Worm (Caenorhabditis elegans) whole organism, L3 larva: Measurements from ENCODE around the gene srh-62.

Source experiments
- aly-2 ChIP-seq: fragments of 150-350 bp; optimal IDR thresholded peaks from 2 replicates; lab custom pipeline; 2014; ENCODE audit warnings: missing biosample characterization, missing genetic modification characterization
- ceh-28 ChIP-seq: fragments of 150-350 bp; optimal IDR thresholded peaks from 2 replicates; lab custom pipeline; 2014; ENCODE audit warnings: missing biosample characterization, missing genetic modification reagents, missing genetic modification characterization
- ceh-82 ChIP-seq: fragments of 150-350 bp; optimal IDR thresholded peaks from 2 replicates; lab custom pipeline; 2014; ENCODE audit warnings: missing biosample characterization, missing genetic modification characterization
- ceh-9 ChIP-seq: sonication (generic microtip); optimal IDR thresholded peaks from 2 replicates; lab custom pipeline; 2018; ENCODE audit warnings: missing biosample characterization, missing genetic modification characterization
- daf-12 ChIP-seq: fragments of 150-350 bp; optimal IDR thresholded peaks from 2 replicates; lab custom pipeline; 2014; ENCODE audit warnings: missing biosample characterization, missing genetic modification reagents, missing genetic modification characterization
- egl-5 ChIP-seq: fragments of 150-350 bp; optimal IDR thresholded peaks from 2 replicates; lab custom pipeline; 2017; ENCODE audit warnings: missing biosample characterization, missing genetic modification reagents, missing genetic modification characterization, inconsistent platforms
- elt-1 ChIP-seq: fragments of 150-350 bp; optimal IDR thresholded peaks from 2 replicates; lab custom pipeline; 2014; ENCODE audit warnings: missing biosample characterization, missing genetic modification characterization
- elt-2 ChIP-seq: sonication (generic microtip); optimal IDR thresholded peaks from 2 replicates; lab custom pipeline; 2016; ENCODE audit warnings: missing genetic modification reagents, mild to moderate bottlenecking, missing genetic modification characterization, missing compliant biosample characterization
- elt-3 ChIP-seq, 3 experiments: fragments of 150-350 bp in 1 of 3; sonication (generic microtip) in 2 of 3; optimal IDR thresholded peaks; 2 replicates in 2 of 3; 4 replicates in 1 of 3; lab custom pipeline; 2014 to 2017; ENCODE audit warnings: missing biosample characterization in 3 of 3, missing genetic modification characterization in 3 of 3
- eor-1 ChIP-seq, 2 experiments: fragments of 150-350 bp; optimal IDR thresholded peaks; 2 replicates each; lab custom pipeline; 2014 to 2018; ENCODE audit warnings: missing biosample characterization in 2 of 2, missing genetic modification characterization in 2 of 2
- fkh-10 ChIP-seq: sonication (generic microtip); optimal IDR thresholded peaks from 2 replicates; lab custom pipeline; 2017; ENCODE audit warnings: missing biosample characterization, missing genetic modification reagents, missing genetic modification characterization
- fos-1 ChIP-seq: fragments of 150-350 bp; optimal IDR thresholded peaks from 2 replicates; lab custom pipeline; 2014; ENCODE audit warnings: missing biosample characterization, missing genetic modification characterization
- jun-1 ChIP-seq: fragments of 150-350 bp; optimal IDR thresholded peaks from 2 replicates; lab custom pipeline; 2014; ENCODE audit warnings: missing biosample characterization, missing genetic modification reagents, missing genetic modification characterization
- lin-15B ChIP-seq: fragments of 150-350 bp; optimal IDR thresholded peaks from 2 replicates; lab custom pipeline; 2014; ENCODE audit warnings: missing biosample characterization, missing genetic modification characterization
- lin-39 ChIP-seq: fragments of 150-350 bp; optimal IDR thresholded peaks from 2 replicates; lab custom pipeline; 2018; ENCODE audit warnings: missing biosample characterization, missing genetic modification reagents, missing genetic modification characterization
- lsy-12 ChIP-seq: sonication (generic microtip); optimal IDR thresholded peaks from 2 replicates; lab custom pipeline; 2016; ENCODE audit warnings: mild to moderate bottlenecking, missing genetic modification characterization, missing compliant biosample characterization
- mml-1 ChIP-seq: fragments of 150-350 bp; sonication (generic microtip); optimal IDR thresholded peaks from 3 replicates; lab custom pipeline; 2014; ENCODE audit warnings: missing biosample characterization, missing genetic modification characterization
- nfya-1 ChIP-seq: sonication (generic microtip); optimal IDR thresholded peaks from 2 replicates; lab custom pipeline; 2017; ENCODE audit warnings: missing genetic modification characterization, mild to moderate bottlenecking, missing compliant biosample characterization, antibody characterized with exemption, moderate library complexity; ENCODE audit not compliant: insufficient read depth
- nhr-11 ChIP-seq: fragments of 150-350 bp; optimal IDR thresholded peaks from 2 replicates; lab custom pipeline; 2014; ENCODE audit warnings: missing biosample characterization, missing genetic modification characterization
- nhr-12 ChIP-seq: fragments of 150-350 bp; optimal IDR thresholded peaks from 2 replicates; lab custom pipeline; 2014; ENCODE audit warnings: missing biosample characterization, missing genetic modification characterization
- nhr-23 ChIP-seq: fragments of 150-350 bp; optimal IDR thresholded peaks from 2 replicates; lab custom pipeline; 2014; ENCODE audit warnings: missing biosample characterization, missing genetic modification reagents, missing genetic modification characterization
- nhr-237 ChIP-seq: fragments of 150-350 bp; optimal IDR thresholded peaks from 2 replicates; lab custom pipeline; 2014; ENCODE audit warnings: missing biosample characterization, missing genetic modification characterization
- nhr-28 ChIP-seq: fragments of 150-350 bp; optimal IDR thresholded peaks from 2 replicates; lab custom pipeline; 2014; ENCODE audit warnings: missing biosample characterization, missing genetic modification characterization
- nhr-43 ChIP-seq: sonication (generic microtip); optimal IDR thresholded peaks from 2 replicates; lab custom pipeline; 2016; ENCODE audit warnings: mild to moderate bottlenecking, missing genetic modification characterization, missing compliant biosample characterization; ENCODE audit not compliant: poor library complexity, severe bottlenecking
- nhr-67 ChIP-seq: fragments of 150-350 bp; optimal IDR thresholded peaks from 2 replicates; lab custom pipeline; 2014; ENCODE audit warnings: missing biosample characterization, missing genetic modification characterization
- nhr-76 ChIP-seq: fragments of 150-350 bp; sonication (generic microtip); optimal IDR thresholded peaks from 5 replicates; lab custom pipeline; 2014; ENCODE audit warnings: missing biosample characterization, missing genetic modification characterization
- nhr-77 ChIP-seq: fragments of 150-350 bp; optimal IDR thresholded peaks from 2 replicates; lab custom pipeline; 2014; ENCODE audit warnings: missing biosample characterization, missing genetic modification characterization
- pqm-1 ChIP-seq: fragments of 150-350 bp; optimal IDR thresholded peaks from 2 replicates; lab custom pipeline; 2017; ENCODE audit warnings: missing biosample characterization, missing genetic modification characterization, inconsistent platforms
- sea-2 ChIP-seq: fragments of 150-350 bp; sonication (generic microtip); optimal IDR thresholded peaks from 4 replicates; lab custom pipeline; 2014; ENCODE audit warnings: missing biosample characterization, missing genetic modification reagents, missing genetic modification characterization
- skn-1 ChIP-seq: fragments of 150-350 bp; optimal IDR thresholded peaks from 2 replicates; lab custom pipeline; 2014; ENCODE audit warnings: missing biosample characterization, missing genetic modification characterization
- snpc-4 ChIP-seq: fragments of 150-350 bp; optimal IDR thresholded peaks from 2 replicates; lab custom pipeline; 2014; ENCODE audit warnings: missing biosample characterization, missing genetic modification characterization
- unc-39 ChIP-seq: sonication (generic microtip); optimal IDR thresholded peaks from 4 replicates; lab custom pipeline; 2017; ENCODE audit warnings: missing biosample characterization, missing genetic modification characterization
- unc-62 ChIP-seq: fragments of 150-350 bp; sonication (generic microtip); optimal IDR thresholded peaks from 4 replicates; lab custom pipeline; 2014; ENCODE audit warnings: missing biosample characterization, missing genetic modification reagents, missing genetic modification characterization
- ztf-11 ChIP-seq: fragments of 150-350 bp; optimal IDR thresholded peaks from 2 replicates; lab custom pipeline; 2014; ENCODE audit warnings: missing biosample characterization, missing genetic modification characterization
- ztf-4 ChIP-seq: fragments of 150-350 bp; optimal IDR thresholded peaks from 2 replicates; lab custom pipeline; 2014; ENCODE audit warnings: missing biosample characterization, missing genetic modification characterization

srh-62 gene

ce11 chrV:404210-404669, 1.3 kb upstream of the srh-62 start, which contains the start of gene nhr-252:
TSS of gene nhr-252 (plus strand) at chrV:404619.
- TF ChIP-seq nhr-237 (no peak), elt-1 (no peak), elt-3 (tag; optimal IDR thresholded peaks at IDR 0.05; lab: Kevin White, UChicago) (no peak), lin-39 (tag; lab: Kevin White, UChicago) (no peak), nhr-67 (tag; lab: Kevin White, UChicago) (no peak), nhr-43 (tag; lab: Kevin White, UChicago) (no peak), ceh-28 (tag; lab: Kevin White, UChicago) (no peak), snpc-4 (tag; lab: Kevin White, UChicago) (no peak), ztf-4 (tag; lab: Kevin White, UChicago) (no peak), nhr-12 (tag; lab: Kevin White, UChicago) (no peak), nfya-1 (tag; lab: Kevin White, UChicago) (no peak), nhr-23 (tag; lab: Kevin White, UChicago) (no peak), lsy-12 (tag; lab: Kevin White, UChicago) (no peak), nhr-77 (tag; lab: Kevin White, UChicago) (no peak), skn-1 (tag; lab: Kevin White, UChicago) (no peak), pqm-1 (tag; lab: Kevin White, UChicago) (no peak), ceh-9 (tag; lab: Kevin White, UChicago) (no peak), unc-62 (no peak)

- TF ChIP-seq mml-1 = no peak
- no peak for TF ChIP-seq nhr-23 (tag; lab: Kevin White, UChicago)
- TF ChIP-seq nhr-43 (tag; lab: Kevin White, UChicago) = no peak
- TF ChIP-seq elt-1 = no peak
- no peak for TF ChIP-seq snpc-4 (tag; lab: Kevin White, UChicago)
- TF ChIP-seq unc-62 = no peak
- no peak for TF ChIP-seq nhr-76 (tag; lab: Kevin White, UChicago)
- no peak for TF ChIP-seq unc-39 (tag; lab: Kevin White, UChicago)
- TF ChIP-seq nhr-237 = no peak
- no peak for TF ChIP-seq ztf-11 (tag; lab: Kevin White, UChicago)
- TF ChIP-seq fos-1 (tag; lab: Kevin White, UChicago) = no peak
Measured at ce11 chrV:399721-400120, 3.2 kb downstream of the srh-62 start, which contains the start of gene scl-27. TSS of gene scl-27 (plus strand) at chrV:400021.

- TF ChIP-seq egl-5 (tag; lab: Kevin White, UChicago) (no peak), lin-39 (tag; lab: Kevin White, UChicago) (no peak), aly-2 (tag; lab: Kevin White, UChicago) (no peak), nhr-77 (tag; lab: Kevin White, UChicago) (no peak), nhr-11 (tag; lab: Kevin White, UChicago) (peak; percentile 46), elt-2 (no peak), lin-15B (no peak)
Measured at ce11 chrV:396309-396708, 6.6 kb downstream of the srh-62 start, which contains the start of gene nhr-253. TSS of gene nhr-253 (plus strand) at chrV:396593.

- TF ChIP-seq fkh-10 (GFP tag; lab: Kevin White, UChicago) = no peak
- TF ChIP-seq nfya-1 (tag; lab: Kevin White, UChicago) = no peak
- no peak for TF ChIP-seq elt-3 (tag; optimal IDR thresholded peaks at IDR 0.05; lab: Kevin White, UChicago)
- TF ChIP-seq elt-1 = no peak
- no peak for TF ChIP-seq lin-39 (tag; lab: Kevin White, UChicago)
- no peak for TF ChIP-seq snpc-4 (tag; lab: Kevin White, UChicago)
- TF ChIP-seq sea-2 = no peak
- no peak for TF ChIP-seq nhr-67 (tag; lab: Kevin White, UChicago)
- no peak for TF ChIP-seq elt-2
- no peak for TF ChIP-seq eor-1 (tag; optimal IDR thresholded peaks at IDR 0.05; lab: Kevin White, UChicago)
- no peak for TF ChIP-seq ceh-82 (tag; lab: Kevin White, UChicago)
- TF ChIP-seq nhr-28 = no peak
- TF ChIP-seq skn-1 (tag; lab: Kevin White, UChicago) = no peak
- TF ChIP-seq daf-12 (tag; lab: Kevin White, UChicago) = no peak
- no peak for TF ChIP-seq jun-1
- no peak for TF ChIP-seq lin-15B
Measured at ce11 chrV:392199-392678, 10.7 kb downstream of the srh-62 start, which contains the start of gene nhr-254. TSS of gene nhr-254 (plus strand) at chrV:392628.
